Worm (Caenorhabditis elegans): ENCODE data around the gene ubc-1.

ce11 chrIV:4139022-4139421, 36.2 kb downstream of the ubc-1 start, which contains the start of gene F49F1.10:
- TF ChIP-seq pha-4 (tag; optimal IDR thresholded peaks at IDR 0.05) (no peak), ztf-11 (tag; optimal IDR thresholded peaks at IDR 0.05) (no peak)
